Worm (Caenorhabditis elegans) whole organism, L3 larva: Measurements from ENCODE around the gene immp-2.

Experiments used
- aly-2 ChIP-seq: fragments of 150-350 bp; optimal IDR thresholded peaks from 2 replicates; lab custom pipeline; 2014; ENCODE audit warnings: missing biosample characterization, missing genetic modification characterization
- ama-1 ChIP-seq: fragments of 150-350 bp; optimal IDR thresholded peaks from 2 replicates; lab custom pipeline; 2018
- ceh-16 ChIP-seq: sonication (generic microtip); optimal IDR thresholded peaks from 2 replicates; lab custom pipeline; 2017; ENCODE audit warnings: missing biosample characterization, missing genetic modification characterization
- ceh-28 ChIP-seq: fragments of 150-350 bp; optimal IDR thresholded peaks from 2 replicates; lab custom pipeline; 2014; ENCODE audit warnings: missing biosample characterization, missing genetic modification reagents, missing genetic modification characterization
- ceh-82 ChIP-seq: fragments of 150-350 bp; optimal IDR thresholded peaks from 2 replicates; lab custom pipeline; 2014; ENCODE audit warnings: missing biosample characterization, missing genetic modification characterization
- ceh-9 ChIP-seq: sonication (generic microtip); optimal IDR thresholded peaks from 2 replicates; lab custom pipeline; 2018; ENCODE audit warnings: missing biosample characterization, missing genetic modification characterization
- daf-12 ChIP-seq: fragments of 150-350 bp; optimal IDR thresholded peaks from 2 replicates; lab custom pipeline; 2014; ENCODE audit warnings: missing biosample characterization, missing genetic modification reagents, missing genetic modification characterization
- egl-27 ChIP-seq: sonication (generic microtip); optimal IDR thresholded peaks from 4 replicates; lab custom pipeline; 2017; ENCODE audit warnings: missing biosample characterization, missing genetic modification reagents, missing genetic modification characterization
- egl-5 ChIP-seq: fragments of 150-350 bp; optimal IDR thresholded peaks from 2 replicates; lab custom pipeline; 2017; ENCODE audit warnings: missing biosample characterization, missing genetic modification reagents, missing genetic modification characterization, inconsistent platforms
- elt-1 ChIP-seq: fragments of 150-350 bp; optimal IDR thresholded peaks from 2 replicates; lab custom pipeline; 2014; ENCODE audit warnings: missing biosample characterization, missing genetic modification characterization
- elt-2 ChIP-seq: sonication (generic microtip); optimal IDR thresholded peaks from 2 replicates; lab custom pipeline; 2016; ENCODE audit warnings: missing genetic modification reagents, mild to moderate bottlenecking, missing genetic modification characterization, missing compliant biosample characterization
- elt-3 ChIP-seq, 3 experiments: fragments of 150-350 bp in 1 of 3; sonication (generic microtip) in 2 of 3; optimal IDR thresholded peaks; 2 replicates in 2 of 3; 4 replicates in 1 of 3; lab custom pipeline; 2014 to 2017; ENCODE audit warnings: missing biosample characterization in 3 of 3, missing genetic modification characterization in 3 of 3
- eor-1 ChIP-seq, 2 experiments: fragments of 150-350 bp; optimal IDR thresholded peaks; 2 replicates each; lab custom pipeline; 2014 to 2018; ENCODE audit warnings: missing biosample characterization in 2 of 2, missing genetic modification characterization in 2 of 2
- fkh-2 ChIP-seq: fragments of 150-350 bp; optimal IDR thresholded peaks from 2 replicates; lab custom pipeline; 2014; ENCODE audit warnings: missing biosample characterization, missing genetic modification reagents, missing genetic modification characterization
- fos-1 ChIP-seq: fragments of 150-350 bp; optimal IDR thresholded peaks from 2 replicates; lab custom pipeline; 2014; ENCODE audit warnings: missing biosample characterization, missing genetic modification characterization
- hmg-11 ChIP-seq: sonication (generic microtip); optimal IDR thresholded peaks from 2 replicates; lab custom pipeline; 2016; ENCODE audit warnings: missing genetic modification characterization, missing compliant biosample characterization
- jun-1 ChIP-seq: fragments of 150-350 bp; optimal IDR thresholded peaks from 2 replicates; lab custom pipeline; 2014; ENCODE audit warnings: missing biosample characterization, missing genetic modification reagents, missing genetic modification characterization
- lin-15B ChIP-seq: fragments of 150-350 bp; optimal IDR thresholded peaks from 2 replicates; lab custom pipeline; 2014; ENCODE audit warnings: missing biosample characterization, missing genetic modification characterization
- lin-39 ChIP-seq: fragments of 150-350 bp; optimal IDR thresholded peaks from 2 replicates; lab custom pipeline; 2018; ENCODE audit warnings: missing biosample characterization, missing genetic modification reagents, missing genetic modification characterization
- lsy-12 ChIP-seq: sonication (generic microtip); optimal IDR thresholded peaks from 2 replicates; lab custom pipeline; 2016; ENCODE audit warnings: mild to moderate bottlenecking, missing genetic modification characterization, missing compliant biosample characterization
- mdl-1 ChIP-seq: fragments of 150-350 bp; optimal IDR thresholded peaks from 2 replicates; lab custom pipeline; 2014; ENCODE audit warnings: missing biosample characterization, missing genetic modification characterization
- mml-1 ChIP-seq: fragments of 150-350 bp; sonication (generic microtip); optimal IDR thresholded peaks from 3 replicates; lab custom pipeline; 2014; ENCODE audit warnings: missing biosample characterization, missing genetic modification characterization
- nfya-1 ChIP-seq: sonication (generic microtip); optimal IDR thresholded peaks from 2 replicates; lab custom pipeline; 2017; ENCODE audit warnings: missing genetic modification characterization, mild to moderate bottlenecking, missing compliant biosample characterization, antibody characterized with exemption, moderate library complexity; ENCODE audit not compliant: insufficient read depth
- nhr-11 ChIP-seq: fragments of 150-350 bp; optimal IDR thresholded peaks from 2 replicates; lab custom pipeline; 2014; ENCODE audit warnings: missing biosample characterization, missing genetic modification characterization
- nhr-12 ChIP-seq: fragments of 150-350 bp; optimal IDR thresholded peaks from 2 replicates; lab custom pipeline; 2014; ENCODE audit warnings: missing biosample characterization, missing genetic modification characterization
- nhr-23 ChIP-seq: fragments of 150-350 bp; optimal IDR thresholded peaks from 2 replicates; lab custom pipeline; 2014; ENCODE audit warnings: missing biosample characterization, missing genetic modification reagents, missing genetic modification characterization
- nhr-237 ChIP-seq: fragments of 150-350 bp; optimal IDR thresholded peaks from 2 replicates; lab custom pipeline; 2014; ENCODE audit warnings: missing biosample characterization, missing genetic modification characterization
- nhr-25 ChIP-seq: sonication (generic microtip); optimal IDR thresholded peaks from 2 replicates; lab custom pipeline; 2017; ENCODE audit warnings: missing biosample characterization, missing genetic modification characterization
- nhr-28 ChIP-seq: fragments of 150-350 bp; optimal IDR thresholded peaks from 2 replicates; lab custom pipeline; 2014; ENCODE audit warnings: missing biosample characterization, missing genetic modification characterization
- nhr-43 ChIP-seq: sonication (generic microtip); optimal IDR thresholded peaks from 2 replicates; lab custom pipeline; 2016; ENCODE audit warnings: mild to moderate bottlenecking, missing genetic modification characterization, missing compliant biosample characterization; ENCODE audit not compliant: poor library complexity, severe bottlenecking
- nhr-67 ChIP-seq: fragments of 150-350 bp; optimal IDR thresholded peaks from 2 replicates; lab custom pipeline; 2014; ENCODE audit warnings: missing biosample characterization, missing genetic modification characterization
- nhr-76 ChIP-seq: fragments of 150-350 bp; sonication (generic microtip); optimal IDR thresholded peaks from 5 replicates; lab custom pipeline; 2014; ENCODE audit warnings: missing biosample characterization, missing genetic modification characterization
- nhr-77 ChIP-seq: fragments of 150-350 bp; optimal IDR thresholded peaks from 2 replicates; lab custom pipeline; 2014; ENCODE audit warnings: missing biosample characterization, missing genetic modification characterization
- pha-4 ChIP-seq: fragments of 150-350 bp; optimal IDR thresholded peaks from 2 replicates; lab custom pipeline; 2014; ENCODE audit warnings: missing biosample characterization, missing genetic modification reagents, missing genetic modification characterization
- pqm-1 ChIP-seq: fragments of 150-350 bp; optimal IDR thresholded peaks from 2 replicates; lab custom pipeline; 2017; ENCODE audit warnings: missing biosample characterization, missing genetic modification characterization, inconsistent platforms
- sea-2 ChIP-seq: fragments of 150-350 bp; sonication (generic microtip); optimal IDR thresholded peaks from 4 replicates; lab custom pipeline; 2014; ENCODE audit warnings: missing biosample characterization, missing genetic modification reagents, missing genetic modification characterization
- skn-1 ChIP-seq: fragments of 150-350 bp; optimal IDR thresholded peaks from 2 replicates; lab custom pipeline; 2014; ENCODE audit warnings: missing biosample characterization, missing genetic modification characterization
- snpc-4 ChIP-seq: fragments of 150-350 bp; optimal IDR thresholded peaks from 2 replicates; lab custom pipeline; 2014; ENCODE audit warnings: missing biosample characterization, missing genetic modification characterization
- tbx-2 ChIP-seq: sonication (generic microtip); optimal IDR thresholded peaks from 2 replicates; lab custom pipeline; 2016; ENCODE audit warnings: mild to moderate bottlenecking, missing genetic modification characterization, missing compliant biosample characterization
- unc-39 ChIP-seq: sonication (generic microtip); optimal IDR thresholded peaks from 4 replicates; lab custom pipeline; 2017; ENCODE audit warnings: missing biosample characterization, missing genetic modification characterization
- unc-62 ChIP-seq: fragments of 150-350 bp; sonication (generic microtip); optimal IDR thresholded peaks from 4 replicates; lab custom pipeline; 2014; ENCODE audit warnings: missing biosample characterization, missing genetic modification reagents, missing genetic modification characterization
- zag-1 ChIP-seq: fragments of 150-350 bp; optimal IDR thresholded peaks from 2 replicates; lab custom pipeline; 2014; ENCODE audit warnings: missing biosample characterization, missing genetic modification characterization
- ztf-11 ChIP-seq: fragments of 150-350 bp; optimal IDR thresholded peaks from 2 replicates; lab custom pipeline; 2014; ENCODE audit warnings: missing biosample characterization, missing genetic modification characterization
- ztf-4 ChIP-seq: fragments of 150-350 bp; optimal IDR thresholded peaks from 2 replicates; lab custom pipeline; 2014; ENCODE audit warnings: missing biosample characterization, missing genetic modification characterization

immp-2 gene

ce11 chrIV:1040537-1040936 lies 34.9 kb upstream of the immp-2 start:
- TF ChIP-seq aly-2 (tag; lab: Kevin White, UChicago) (no peak), nhr-11 (no peak), hmg-11 (no peak), pqm-1 (no peak), skn-1 (tag; lab: Kevin White, UChicago) (no peak), jun-1 (tag; lab: Kevin White, UChicago) (no peak), nhr-237 (tag; lab: Kevin White, UChicago) (no peak), eor-1 (tag; optimal IDR thresholded peaks at IDR 0.05; lab: Kevin White, UChicago) (no peak), nfya-1 (tag; lab: Kevin White, UChicago) (no peak), sea-2 (no peak), nhr-76 (tag; lab: Kevin White, UChicago) (no peak), egl-5 (tag; lab: Kevin White, UChicago) (no peak), ceh-28 (tag; lab: Kevin White, UChicago) (no peak), nhr-12 (tag; lab: Kevin White, UChicago) (no peak), elt-3 (tag; optimal IDR thresholded peaks at IDR 0.05; lab: Kevin White, UChicago) (no peak)

ce11 chrIV:1038516-1038915 lies 32.9 kb upstream of the immp-2 start:
- no peak for TF ChIP-seq snpc-4
- TF ChIP-seq unc-39 (tag; lab: Kevin White, UChicago): no peak
- TF ChIP-seq ztf-4: no peak
- no peak for TF ChIP-seq ceh-16 (tag; lab: Kevin White, UChicago)
- TF ChIP-seq elt-1: no peak
- no peak for TF ChIP-seq lsy-12
- TF ChIP-seq nhr-77 (tag; lab: Kevin White, UChicago): no peak
- no peak for TF ChIP-seq jun-1 (tag; lab: Kevin White, UChicago)
- TF ChIP-seq lin-39 (tag; lab: Kevin White, UChicago): no peak
- TF ChIP-seq unc-62 (GFP tag; lab: Kevin White, UChicago): no peak
- no peak for TF ChIP-seq daf-12 (tag; lab: Kevin White, UChicago)
- TF ChIP-seq nhr-76 (tag; lab: Kevin White, UChicago): no peak
- no peak for TF ChIP-seq fos-1 (tag; lab: Kevin White, UChicago)
- TF ChIP-seq pha-4 (tag; lab: Kevin White, UChicago): no peak
- no peak for TF ChIP-seq ama-1 (lab: Kevin White, UChicago)
- TF ChIP-seq nhr-11: no peak
- TF ChIP-seq sea-2: no peak
- TF ChIP-seq pqm-1: no peak
- no peak for TF ChIP-seq aly-2 (tag; lab: Kevin White, UChicago)
- no peak for TF ChIP-seq ceh-28 (tag; lab: Kevin White, UChicago)

- TF ChIP-seq zag-1 (tag; lab: Kevin White, UChicago): no peak
- no peak for TF ChIP-seq ztf-11 (tag; lab: Kevin White, UChicago)
- TF ChIP-seq ceh-9: no peak
- no peak for TF ChIP-seq ceh-82 (tag; lab: Kevin White, UChicago)
- no peak for TF ChIP-seq ceh-28 (tag; lab: Kevin White, UChicago)
- TF ChIP-seq sea-2: no peak
- TF ChIP-seq nhr-77 (tag; lab: Kevin White, UChicago): no peak
- no peak for TF ChIP-seq nhr-76 (tag; lab: Kevin White, UChicago)
- TF ChIP-seq nhr-28 (tag; lab: Kevin White, UChicago): no peak
- TF ChIP-seq elt-2 (tag; lab: Kevin White, UChicago): peak; percentile 84
- TF ChIP-seq nhr-67 (tag; lab: Kevin White, UChicago): no peak
- no peak for TF ChIP-seq fos-1 (tag; lab: Kevin White, UChicago)
- TF ChIP-seq snpc-4: peak; percentile 15
- TF ChIP-seq skn-1 (tag; lab: Kevin White, UChicago): peak; percentile 24
- no peak for TF ChIP-seq mdl-1 (tag; lab: Kevin White, UChicago)
- no peak for TF ChIP-seq fkh-2 (tag; lab: Kevin White, UChicago)
- no peak for TF ChIP-seq nhr-43 (tag; lab: Kevin White, UChicago)
- TF ChIP-seq nhr-237 (tag; lab: Kevin White, UChicago): no peak
- TF ChIP-seq aly-2 (tag; lab: Kevin White, UChicago): no peak
- TF ChIP-seq tbx-2: no peak
- TF ChIP-seq nhr-23 (tag; lab: Kevin White, UChicago): no peak
- no peak for TF ChIP-seq lsy-12
- TF ChIP-seq eor-1 (tag; optimal IDR thresholded peaks at IDR 0.05; lab: Kevin White, UChicago): no peak
- TF ChIP-seq nhr-25 (tag; lab: Kevin White, UChicago): peak; percentile 12
- TF ChIP-seq unc-62 (GFP tag; lab: Kevin White, UChicago): no peak
- peak; percentile 18 for TF ChIP-seq nfya-1 (tag; lab: Kevin White, UChicago)
- TF ChIP-seq pha-4 (tag; lab: Kevin White, UChicago): no peak
- TF ChIP-seq jun-1 (tag; lab: Kevin White, UChicago): peak; percentile 36
- peak; percentile 38 for TF ChIP-seq hmg-11
- no peak for TF ChIP-seq egl-27 (tag; lab: Kevin White, UChicago)
- TF ChIP-seq pqm-1: peak; percentile 67
- TF ChIP-seq ztf-4: no peak
- no peak for TF ChIP-seq mml-1
- TF ChIP-seq ceh-16 (tag; lab: Kevin White, UChicago): no peak
- no peak for TF ChIP-seq lin-39 (tag; lab: Kevin White, UChicago)
- no peak for TF ChIP-seq unc-39 (tag; lab: Kevin White, UChicago)
- TF ChIP-seq lin-15B (tag; lab: Kevin White, UChicago): no peak
Measured at ce11 chrIV:1035108-1035507, 29.4 kb upstream of the immp-2 start.
